Fruit fly (Drosophila melanogaster) whole organism, embryonic: ENCODE measurements around the gene COX7AL2.

Source experiments
- Atf6 ChIP-seq: fragments of 200-800 bp; sonication (Bioruptor generic); IDR thresholded peaks from 2 replicates; pipeline ENCODE4 v1.3.6; 2022; ENCODE audit warnings: missing biosample characterization, missing genetic modification characterization
- Bteb2 ChIP-seq: fragments of 200-800 bp; sonication (Bioruptor generic); optimal IDR thresholded peaks from 2 replicates; lab custom pipeline; 2016; ENCODE audit warnings: missing biosample characterization, missing genetic modification characterization
- CG10209 ChIP-seq: fragments of 200-800 bp; sonication (Bioruptor generic); optimal IDR thresholded peaks from 3 replicates; lab custom pipeline; 2017; ENCODE audit warnings: missing biosample characterization, mild to moderate bottlenecking, missing genetic modification characterization, missing genetic modification reagents
- CG11085 ChIP-seq: fragments of 200-800 bp; sonication (Bioruptor generic); IDR thresholded peaks from 2 replicates; pipeline ENCODE4 v1.3.6; 2022; ENCODE audit warnings: missing biosample characterization, missing genetic modification characterization
- CG11504 ChIP-seq: fragments of 200-800 bp; sonication (Bioruptor generic); optimal IDR thresholded peaks from 3 replicates; lab custom pipeline; 2019; ENCODE audit warnings: missing biosample characterization, mild to moderate bottlenecking, missing genetic modification characterization, moderate library complexity
- CG11723 ChIP-seq: fragments of 200-800 bp; sonication (Bioruptor generic); optimal IDR thresholded peaks from 2 replicates; lab custom pipeline; 2017; ENCODE audit warnings: missing biosample characterization, mild to moderate bottlenecking, missing genetic modification characterization
- CG12104 ChIP-seq: fragments of 200-800 bp; sonication (Bioruptor generic); optimal IDR thresholded peaks from 3 replicates; lab custom pipeline; 2016; ENCODE audit warnings: missing biosample characterization, missing genetic modification characterization
- CG12744 ChIP-seq: fragments of 200-800 bp; sonication (Bioruptor generic); optimal IDR thresholded peaks from 2 replicates; lab custom pipeline; 2016; ENCODE audit warnings: missing biosample characterization, missing genetic modification characterization
- CG15011 ChIP-seq: fragments of 200-800 bp; sonication (Bioruptor generic); optimal IDR thresholded peaks from 3 replicates; lab custom pipeline; 2018; ENCODE audit warnings: missing biosample characterization, mild to moderate bottlenecking, missing genetic modification characterization
- CG1602 ChIP-seq: fragments of 200-800 bp; sonication (Bioruptor generic); optimal IDR thresholded peaks from 3 replicates; lab custom pipeline; 2016; ENCODE audit warnings: missing biosample characterization, missing genetic modification characterization
- CG17802 ChIP-seq: fragments of 200-800 bp; sonication (Bioruptor generic); optimal IDR thresholded peaks from 2 replicates; lab custom pipeline; 2018; ENCODE audit warnings: missing biosample characterization, mild to moderate bottlenecking, missing genetic modification characterization, moderate library complexity
- CG1832 ChIP-seq: fragments of 200-800 bp; sonication (Bioruptor generic); optimal IDR thresholded peaks from 2 replicates; lab custom pipeline; 2017; ENCODE audit warnings: missing biosample characterization, mild to moderate bottlenecking, missing genetic modification characterization, inconsistent platforms
- CG18599 ChIP-seq: fragments of 200-800 bp; sonication (Bioruptor generic); optimal IDR thresholded peaks from 3 replicates; lab custom pipeline; 2017; ENCODE audit warnings: missing biosample characterization, missing genetic modification characterization, mild to moderate bottlenecking, moderate library complexity, missing genetic modification reagents
- CG18619 ChIP-seq: fragments of 200-800 bp; sonication (Bioruptor generic); optimal IDR thresholded peaks from 3 replicates; lab custom pipeline; 2017; ENCODE audit warnings: missing biosample characterization, mild to moderate bottlenecking, missing genetic modification characterization
- CG18764 ChIP-seq: fragments of 200-800 bp; sonication (Bioruptor generic); optimal IDR thresholded peaks from 3 replicates; lab custom pipeline; 2016; ENCODE audit warnings: missing biosample characterization, missing genetic modification characterization
- CG2116 ChIP-seq: fragments of 200-800 bp; sonication (Bioruptor generic); optimal IDR thresholded peaks from 3 replicates; lab custom pipeline; 2018; ENCODE audit warnings: missing biosample characterization, mild to moderate bottlenecking, missing genetic modification characterization
- CG2129 ChIP-seq: fragments of 200-800 bp; sonication (Bioruptor generic); IDR thresholded peaks from 2 replicates; pipeline ENCODE4 v1.3.6; 2022; ENCODE audit warnings: missing biosample characterization, missing genetic modification characterization; ENCODE audit not compliant: partially characterized antibody
- CG2202 ChIP-seq: fragments of 200-800 bp; sonication (Bioruptor generic); optimal IDR thresholded peaks from 2 replicates; lab custom pipeline; 2018; ENCODE audit warnings: missing biosample characterization, mild to moderate bottlenecking, missing genetic modification characterization
- CG32767 ChIP-seq: fragments of 200-800 bp; sonication (Bioruptor generic); IDR thresholded peaks from 2 replicates; pipeline ENCODE4 v1.3.6; 2022; ENCODE audit warnings: missing biosample characterization, missing genetic modification characterization
- CG3995 ChIP-seq: fragments of 200-800 bp; sonication (Bioruptor generic); optimal IDR thresholded peaks from 3 replicates; lab custom pipeline; 2016; ENCODE audit warnings: missing biosample characterization, missing genetic modification characterization
- CG5180 ChIP-seq: fragments of 200-800 bp; sonication (Bioruptor generic); optimal IDR thresholded peaks from 3 replicates; lab custom pipeline; 2017; ENCODE audit warnings: missing biosample characterization, missing genetic modification characterization, mild to moderate bottlenecking, moderate library complexity, missing genetic modification reagents
- CG8281 ChIP-seq: fragments of 200-800 bp; sonication (Bioruptor generic); optimal IDR thresholded peaks from 2 replicates; lab custom pipeline; 2018; ENCODE audit warnings: missing biosample characterization, mild to moderate bottlenecking, missing genetic modification characterization, moderate library complexity
- CG8765 ChIP-seq: fragments of 200-800 bp; sonication (Bioruptor generic); IDR thresholded peaks from 2 replicates; pipeline ENCODE4 v1.3.6; 2022; ENCODE audit warnings: missing biosample characterization, missing genetic modification characterization
- CG9215 ChIP-seq: fragments of 200-800 bp; sonication (Bioruptor generic); IDR thresholded peaks from 2 replicates; pipeline ENCODE4 v1.3.6; 2022; ENCODE audit warnings: missing biosample characterization, missing genetic modification characterization
- CG9817 ChIP-seq: fragments of 200-800 bp; sonication (Bioruptor generic); optimal IDR thresholded peaks from 2 replicates; lab custom pipeline; 2018; ENCODE audit warnings: missing biosample characterization, mild to moderate bottlenecking, missing genetic modification characterization, moderate library complexity
- CG9876 ChIP-seq: fragments of 200-800 bp; sonication (Bioruptor generic); optimal IDR thresholded peaks from 2 replicates; lab custom pipeline; 2016; ENCODE audit warnings: missing biosample characterization, missing genetic modification characterization
- D19A ChIP-seq: fragments of 200-800 bp; optimal IDR thresholded peaks from 3 replicates; lab custom pipeline; 2019; ENCODE audit warnings: missing biosample characterization, mild to moderate bottlenecking, missing genetic modification characterization, moderate library complexity
- Dbx ChIP-seq: fragments of 200-800 bp; sonication (Bioruptor generic); IDR thresholded peaks from 3 replicates; pipeline ENCODE4 v1.3.6; 2022; ENCODE audit warnings: missing biosample characterization, missing genetic modification characterization
- Dip3 ChIP-seq: fragments of 200-800 bp; sonication (Bioruptor generic); optimal IDR thresholded peaks from 3 replicates; lab custom pipeline; 2016; ENCODE audit warnings: missing biosample characterization, missing genetic modification characterization
- Dp ChIP-seq: fragments of 200-800 bp; sonication (Bioruptor generic); optimal IDR thresholded peaks from 2 replicates; lab custom pipeline; 2018; ENCODE audit warnings: missing biosample characterization, mild to moderate bottlenecking, missing genetic modification characterization, moderate library complexity
- Gug ChIP-seq: fragments of 200-800 bp; sonication (Bioruptor generic); IDR thresholded peaks from 4 replicates; pipeline ENCODE4 v1.3.6; 2022; ENCODE audit warnings: missing biosample characterization, missing genetic modification characterization
- Kr ChIP-seq: fragments of 200-800 bp; sonication (Bioruptor generic); optimal IDR thresholded peaks from 2 replicates; lab custom pipeline; 2017; ENCODE audit warnings: missing biosample characterization, mild to moderate bottlenecking, missing genetic modification characterization
- Mes4 ChIP-seq: fragments of 200-800 bp; sonication (Bioruptor generic); optimal IDR thresholded peaks from 2 replicates; lab custom pipeline; 2016; ENCODE audit warnings: missing biosample characterization, missing genetic modification characterization
- Sox102F ChIP-seq: fragments of 200-800 bp; sonication (Bioruptor generic); optimal IDR thresholded peaks from 2 replicates; lab custom pipeline; 2018; ENCODE audit warnings: missing biosample characterization, mild to moderate bottlenecking, missing genetic modification characterization, moderate library complexity
- Ssrp ChIP-seq: fragments of 200-800 bp; sonication (Bioruptor generic); optimal IDR thresholded peaks from 2 replicates; lab custom pipeline; 2018; ENCODE audit warnings: missing biosample characterization, mild to moderate bottlenecking, missing genetic modification characterization, moderate library complexity
- Tbp ChIP-seq: fragments of >200 bp; optimal IDR thresholded peaks from 2 replicates; lab custom pipeline; 2018; ENCODE audit warnings: missing biosample characterization, missing genetic modification characterization
- ato ChIP-seq: fragments of 200-800 bp; sonication (Bioruptor generic); IDR thresholded peaks from 2 replicates; pipeline ENCODE4 v1.3.6; 2022; ENCODE audit warnings: missing biosample characterization, missing genetic modification characterization; ENCODE audit not compliant: partially characterized antibody
- bab2 ChIP-seq: fragments of 200-800 bp; sonication (Bioruptor generic); optimal IDR thresholded peaks from 2 replicates; lab custom pipeline; 2016; ENCODE audit warnings: missing biosample characterization, missing genetic modification characterization
- bcd ChIP-seq: fragments of 200-800 bp; sonication (Bioruptor generic); optimal IDR thresholded peaks from 2 replicates; lab custom pipeline; 2017; ENCODE audit warnings: missing biosample characterization, mild to moderate bottlenecking, missing genetic modification characterization
- bigmax ChIP-seq: fragments of 200-800 bp; sonication (Bioruptor generic); optimal IDR thresholded peaks from 2 replicates; lab custom pipeline; 2018; ENCODE audit warnings: missing biosample characterization, mild to moderate bottlenecking, missing genetic modification characterization
- cwo ChIP-seq: fragments of 200-800 bp; sonication (Bioruptor generic); optimal IDR thresholded peaks from 3 replicates; lab custom pipeline; 2017; ENCODE audit warnings: missing biosample characterization, missing genetic modification characterization, mild to moderate bottlenecking, moderate library complexity, missing genetic modification reagents
- jumu ChIP-seq: fragments of 200-800 bp; sonication (Bioruptor generic); optimal IDR thresholded peaks from 3 replicates; lab custom pipeline; 2016; ENCODE audit warnings: missing biosample characterization, missing genetic modification characterization
- oc ChIP-seq: fragments of 200-800 bp; sonication (Bioruptor generic); optimal IDR thresholded peaks from 2 replicates; lab custom pipeline; 2018; ENCODE audit warnings: missing biosample characterization, mild to moderate bottlenecking, missing genetic modification characterization, moderate library complexity
- sna ChIP-seq: fragments of 200-800 bp; sonication (Bioruptor generic); IDR thresholded peaks from 2 replicates; pipeline ENCODE4 v1.3.6; 2022; ENCODE audit warnings: missing biosample characterization, missing genetic modification characterization; ENCODE audit not compliant: partially characterized antibody
- sob ChIP-seq: fragments of 200-800 bp; sonication (Bioruptor generic); IDR thresholded peaks from 2 replicates; pipeline ENCODE4 v1.3.6; 2022; ENCODE audit warnings: missing biosample characterization, missing genetic modification characterization
- sr ChIP-seq: fragments of 200-800 bp; sonication (Bioruptor generic); IDR thresholded peaks from 3 replicates; pipeline ENCODE4 v1.3.6; 2022; ENCODE audit warnings: missing biosample characterization, missing genetic modification characterization
- ssp ChIP-seq: fragments of 200-800 bp; sonication (Bioruptor generic); IDR thresholded peaks from 2 replicates; pipeline ENCODE4 v1.3.6; 2022; ENCODE audit warnings: missing biosample characterization, missing genetic modification characterization
- tll ChIP-seq, 2 experiments: fragments of 200-800 bp in 1 of 2; fragments of >200 bp in 1 of 2; sonication (Bioruptor generic) in 1 of 2; optimal IDR thresholded peaks; 2 replicates each; lab custom pipeline; 2017 to 2019; ENCODE audit warnings: missing biosample characterization in 2 of 2, missing genetic modification characterization in 2 of 2, mild to moderate bottlenecking in 1 of 2, moderate library complexity in 1 of 2
- unpg ChIP-seq: fragments of 200-800 bp; sonication (Bioruptor generic); optimal IDR thresholded peaks from 3 replicates; lab custom pipeline; 2018; ENCODE audit warnings: missing biosample characterization, mild to moderate bottlenecking, missing genetic modification characterization, moderate library complexity
- usp ChIP-seq: fragments of >200 bp; optimal IDR thresholded peaks from 2 replicates; lab custom pipeline; 2017; ENCODE audit warnings: missing biosample characterization, missing genetic modification characterization
- yki ChIP-seq: fragments of >200 bp; optimal IDR thresholded peaks from 3 replicates; lab custom pipeline; 2018

COX7AL2 gene

DNA sequence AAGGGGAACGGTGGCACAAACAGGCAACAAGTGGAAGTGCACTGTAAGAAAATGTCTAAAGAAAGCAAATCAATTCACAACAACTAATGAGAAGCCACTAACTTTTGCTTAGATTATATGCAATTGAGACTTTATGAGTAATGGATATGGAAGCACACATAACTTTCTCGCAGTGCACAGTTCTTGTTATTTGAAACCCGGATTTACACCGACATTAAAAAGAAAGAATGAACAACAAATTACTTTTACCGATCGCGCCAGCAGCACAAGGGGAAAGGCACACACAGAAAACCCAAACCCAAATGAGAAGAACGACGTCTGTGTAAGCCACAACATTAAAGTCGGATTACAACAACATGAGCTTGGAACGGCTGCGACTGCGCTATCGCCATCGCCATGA, 8.6 kb downstream of the COX7AL2 start (continued):
- TF ChIP-seq CG1602 (GFP tag; lab: Kevin White, UChicago) (peak; percentile 69), Atf6 (GFP tag; lab: Robert Waterston, UW) (no peak), Tbp (GFP tag; lab: Kevin White, UChicago) (no peak), usp (GFP tag; lab: Kevin White, UChicago) (no peak), Dp (GFP tag; lab: Kevin White, UChicago) (no peak), CG18619 (GFP tag; lab: Kevin White, UChicago) (peak; percentile 47), CG5180 (GFP tag; lab: Kevin White, UChicago) (peak; percentile 11), Dbx (GFP tag; lab: Robert Waterston, UW) (no peak), Bteb2 (GFP tag; lab: Kevin White, UChicago) (no peak), oc (peak; percentile 59), Sox102F (peak; percentile 52), CG2202 (tag; lab: Kevin White, UChicago) (peak; percentile 88), CG32767 (GFP tag; lab: Robert Waterston, UW) (no peak), CG12104 (peak; percentile 4), CG11504 (tag; lab: Kevin White, UChicago) (peak; percentile 56), bcd (peak; percentile 46), Dip3 (GFP tag; lab: Kevin White, UChicago) (no peak), yki (lab: Kevin White, UChicago) (no peak), CG12744 (GFP tag; lab: Kevin White, UChicago) (no peak), CG2116 (peak; percentile 21), Mes4 (peak; percentile 75), sr (GFP tag; lab: Robert Waterston, UW) (no peak), bigmax (GFP tag; lab: Kevin White, UChicago) (no peak), CG9215 (GFP tag; lab: Robert Waterston, UW) (no peak), sna (GFP tag; lab: Robert Waterston, UW) (no peak), tll (GFP tag; optimal IDR thresholded peaks at IDR 0.05; lab: Kevin White, UChicago) (no peak), ssp (peak; percentile 61), jumu (GFP tag; lab: Kevin White, UChicago) (peak; percentile 59), D19A (peak; percentile 74), CG10209 (GFP tag; lab: Kevin White, UChicago) (peak; percentile 67), CG9876 (GFP tag; lab: Kevin White, UChicago) (peak; percentile 54), Ssrp (tag; lab: Kevin White, UChicago) (peak; percentile 77), CG1832 (GFP tag; lab: Kevin White, UChicago) (no peak), Gug (peak; percentile 55; the same call in 2 of the 4 replicates), CG8765 (GFP tag; lab: Robert Waterston, UW) (peak; percentile 47; the same call in 1 of the 2 replicates), CG18599 (GFP tag; lab: Kevin White, UChicago) (no peak), CG8281 (tag; lab: Kevin White, UChicago) (peak; percentile 13), CG9817 (tag; lab: Kevin White, UChicago) (no peak), sob (GFP tag; lab: Robert Waterston, UW) (peak; percentile 26; the same call in 1 of the 2 replicates), CG11723 (GFP tag; lab: Kevin White, UChicago) (peak; percentile 26), ato (GFP tag; lab: Robert Waterston, UW) (no peak), CG18764 (GFP tag; lab: Kevin White, UChicago) (peak; percentile 60), bab2 (GFP tag; lab: Kevin White, UChicago) (peak; percentile 62), Kr (GFP tag; lab: Kevin White, UChicago) (no peak), CG17802 (tag; lab: Kevin White, UChicago) (peak; percentile 58), CG15011 (GFP tag; lab: Kevin White, UChicago) (peak; percentile 25), CG2129 (GFP tag; lab: Robert Waterston, UW) (no peak), CG11085 (GFP tag; lab: Robert Waterston, UW) (0 out of 2 replicates have a peak, but pooled peaks have one; percentile 8), cwo (no peak), unpg (GFP tag; lab: Kevin White, UChicago) (peak; percentile 73), CG3995 (GFP tag; lab: Kevin White, UChicago) (no peak)
